Worm (Caenorhabditis elegans) whole organism, early embryonic: Measurements from ENCODE around the gene eff-1.

Experiments used
- B0310.2 ChIP-seq: sonication (generic microtip); optimal IDR thresholded peaks from 2 replicates; lab custom pipeline; 2016; ENCODE audit warnings: mild to moderate bottlenecking, missing genetic modification characterization, missing compliant biosample characterization
- F13C5.2 ChIP-seq: sonication (generic microtip); optimal IDR thresholded peaks from 2 replicates; lab custom pipeline; 2017; ENCODE audit warnings: mild to moderate bottlenecking, missing genetic modification characterization, inconsistent platforms, missing compliant biosample characterization
- aly-1 ChIP-seq: sonication (generic microtip); optimal IDR thresholded peaks from 2 replicates; lab custom pipeline; 2016; ENCODE audit warnings: missing genetic modification characterization, missing compliant biosample characterization
- ama-1 ChIP-seq: fragments of 150-350 bp; optimal IDR thresholded peaks from 2 replicates; lab custom pipeline; 2014
- ceh-13 ChIP-seq: fragments of 200-800 bp; sonication (Bioruptor generic); optimal IDR thresholded peaks from 2 replicates; lab custom pipeline; 2018; ENCODE audit warnings: mild to moderate bottlenecking, missing genetic modification characterization, missing compliant biosample characterization
- ceh-36 ChIP-seq: sonication (generic microtip); optimal IDR thresholded peaks from 2 replicates; lab custom pipeline; 2016; ENCODE audit warnings: missing genetic modification characterization, inconsistent platforms, missing compliant biosample characterization
- ets-7 ChIP-seq: sonication (generic microtip); optimal IDR thresholded peaks from 2 replicates; lab custom pipeline; 2016; ENCODE audit warnings: missing genotype, missing genetic modification characterization, missing compliant biosample characterization
- flt-1 ChIP-seq: fragments of 200-800 bp; sonication (Bioruptor generic); IDR thresholded peaks from 2 replicates; pipeline ENCODE4 v1.3.6; 2022; ENCODE audit warnings: missing genetic modification characterization, missing compliant biosample characterization
- hmbx-1 ChIP-seq: sonication (generic microtip); optimal IDR thresholded peaks from 2 replicates; lab custom pipeline; 2016; ENCODE audit warnings: mild to moderate bottlenecking, missing genetic modification characterization, missing compliant biosample characterization
- hmg-4 ChIP-seq: fragments of 200-800 bp; sonication (Bioruptor generic); optimal IDR thresholded peaks from 2 replicates; lab custom pipeline; 2018; ENCODE audit warnings: mild to moderate bottlenecking, missing genetic modification characterization, missing compliant biosample characterization
- hnd-1 ChIP-seq: sonication (generic microtip); optimal IDR thresholded peaks from 2 replicates; lab custom pipeline; 2016; ENCODE audit warnings: missing genetic modification characterization, missing compliant biosample characterization
- pes-1 ChIP-seq: fragments of 200-800 bp; sonication (Bioruptor generic); IDR thresholded peaks from 2 replicates; pipeline ENCODE4 v1.3.6; 2022; ENCODE audit warnings: missing genetic modification reagents, missing genetic modification characterization, missing compliant biosample characterization
- scrt-1 ChIP-seq: fragments of 200-800 bp; sonication (Bioruptor generic); IDR thresholded peaks from 2 replicates; pipeline ENCODE4 v1.3.6; 2022; ENCODE audit warnings: missing genetic modification characterization, missing compliant biosample characterization
- sea-1 ChIP-seq: fragments of 200-800 bp; sonication (Bioruptor generic); conservative IDR thresholded peaks from 2 replicates; pipeline ENCODE4 v1.3.6; 2022; ENCODE audit warnings: missing genetic modification characterization, missing compliant biosample characterization
- tbx-11 ChIP-seq: fragments of 200-800 bp; sonication (Bioruptor generic); IDR thresholded peaks from 2 replicates; pipeline ENCODE4 v1.3.6; 2022; ENCODE audit warnings: missing genetic modification characterization, missing compliant biosample characterization
- tbx-37 ChIP-seq: fragments of 200-800 bp; sonication (Bioruptor generic); conservative IDR thresholded peaks from 2 replicates; pipeline ENCODE4 v1.3.6; 2022; ENCODE audit warnings: missing genetic modification reagents, missing genetic modification characterization, missing compliant biosample characterization
- tra-4 ChIP-seq: sonication (generic microtip); optimal IDR thresholded peaks from 2 replicates; lab custom pipeline; 2017; ENCODE audit warnings: missing genetic modification characterization, missing compliant biosample characterization

Gene eff-1

DNA sequence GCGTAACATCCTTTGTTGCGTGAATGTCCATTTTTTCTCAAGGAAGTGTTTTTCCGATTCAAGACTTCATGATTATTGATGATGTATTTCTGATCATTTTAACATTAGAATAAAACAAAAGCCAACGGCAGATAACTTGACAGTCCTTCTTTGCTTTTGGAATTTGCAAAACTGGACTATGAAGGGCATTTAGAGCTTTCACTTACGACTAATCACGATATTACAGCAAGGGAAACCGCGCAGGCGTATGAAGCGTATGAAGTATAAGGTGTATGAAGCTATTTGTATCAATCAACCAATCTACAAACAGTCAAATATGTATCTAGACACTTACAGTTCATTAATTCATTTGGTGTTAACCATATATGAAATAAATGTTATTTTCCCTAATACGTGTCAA, 31.2 kb downstream of the eff-1 start:
- TF ChIP-seq ceh-36 (tag; lab: Kevin White, UChicago) (no peak), tra-4 (tag; lab: Kevin White, UChicago) (no peak), scrt-1 (GFP tag; lab: Robert Waterston, UW) (no peak), tbx-11 (GFP tag; lab: Robert Waterston, UW) (no peak), flt-1 (GFP tag; lab: Robert Waterston, UW) (no peak), ceh-13 (GFP tag; lab: Kevin White, UChicago) (no peak)

DNA sequence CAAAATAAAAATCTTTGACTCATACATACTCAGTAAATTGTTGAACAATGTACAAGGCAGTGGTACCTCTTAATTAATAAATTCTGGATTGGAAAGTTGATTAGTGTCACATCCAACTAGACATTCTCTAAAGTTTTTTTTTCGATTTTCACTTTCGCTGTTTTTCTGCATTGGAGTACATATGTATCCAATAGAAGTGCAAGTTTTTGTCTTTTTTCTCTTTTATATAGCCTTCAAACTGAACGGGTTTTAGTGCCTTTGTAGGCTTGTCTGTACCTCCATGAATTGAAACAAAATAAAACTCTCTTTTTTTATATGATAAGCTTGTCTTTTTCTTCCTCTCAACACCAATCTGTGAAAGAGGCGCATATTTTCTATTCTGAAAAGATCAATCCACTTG, 33.7 kb downstream of the eff-1 start:
- TF ChIP-seq B0310.2 (tag; lab: Kevin White, UChicago) (no peak), pes-1 (no peak), hmg-4 (no peak), ceh-13 (GFP tag; lab: Kevin White, UChicago) (no peak), flt-1 (GFP tag; lab: Robert Waterston, UW) (no peak), F13C5.2 (tag; lab: Kevin White, UChicago) (no peak), ceh-36 (tag; lab: Kevin White, UChicago) (no peak), sea-1 (GFP tag; lab: Robert Waterston, UW) (no peak), ets-7 (tag; lab: Kevin White, UChicago) (no peak), hmbx-1 (tag; lab: Kevin White, UChicago) (no peak), scrt-1 (GFP tag; lab: Robert Waterston, UW) (no peak), tbx-11 (GFP tag; lab: Robert Waterston, UW) (no peak), tbx-37 (GFP tag; lab: Robert Waterston, UW) (no peak), hnd-1 (tag; lab: Kevin White, UChicago) (no peak), ama-1 (lab: Kevin White, UChicago) (no peak), tra-4 (tag; lab: Kevin White, UChicago) (no peak), aly-1 (no peak)

DNA sequence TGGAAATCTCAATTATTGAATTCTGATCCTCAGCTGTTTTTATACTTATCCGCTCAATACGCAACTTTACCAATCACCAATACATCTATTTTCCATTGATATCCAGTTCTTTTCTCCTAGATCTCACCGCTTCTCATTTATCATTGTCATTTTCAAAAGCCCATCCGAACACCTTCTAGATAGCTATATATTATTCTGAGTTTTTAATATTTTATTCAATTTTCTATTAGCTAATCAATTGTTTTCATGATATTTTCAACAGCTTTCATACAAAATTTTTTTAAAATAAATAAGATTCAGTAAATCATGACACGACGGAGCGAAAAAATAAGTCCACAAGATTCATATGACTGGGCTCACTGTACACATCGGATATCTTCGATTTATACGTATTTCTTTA, 34.7 kb downstream of the eff-1 start, which contains the start of gene F49E12.12:
Gene F49E12.12, plus strand, starts transcription at position 301 of the 400 bp plus-strand sequence.
- TF ChIP-seq aly-1 (no peak), scrt-1 (GFP tag; lab: Robert Waterston, UW) (no peak), ets-7 (tag; lab: Kevin White, UChicago) (no peak), ceh-36 (tag; lab: Kevin White, UChicago) (no peak), ceh-13 (GFP tag; lab: Kevin White, UChicago) (no peak), tra-4 (tag; lab: Kevin White, UChicago) (no peak), pes-1 (no peak), tbx-37 (GFP tag; lab: Robert Waterston, UW) (no peak), B0310.2 (tag; lab: Kevin White, UChicago) (no peak), flt-1 (GFP tag; lab: Robert Waterston, UW) (no peak), tbx-11 (GFP tag; lab: Robert Waterston, UW) (no peak), hmg-4 (no peak), hmbx-1 (tag; lab: Kevin White, UChicago) (no peak), F13C5.2 (tag; lab: Kevin White, UChicago) (no peak), sea-1 (GFP tag; lab: Robert Waterston, UW) (no peak), hnd-1 (tag; lab: Kevin White, UChicago) (no peak), ama-1 (lab: Kevin White, UChicago) (no peak)

DNA sequence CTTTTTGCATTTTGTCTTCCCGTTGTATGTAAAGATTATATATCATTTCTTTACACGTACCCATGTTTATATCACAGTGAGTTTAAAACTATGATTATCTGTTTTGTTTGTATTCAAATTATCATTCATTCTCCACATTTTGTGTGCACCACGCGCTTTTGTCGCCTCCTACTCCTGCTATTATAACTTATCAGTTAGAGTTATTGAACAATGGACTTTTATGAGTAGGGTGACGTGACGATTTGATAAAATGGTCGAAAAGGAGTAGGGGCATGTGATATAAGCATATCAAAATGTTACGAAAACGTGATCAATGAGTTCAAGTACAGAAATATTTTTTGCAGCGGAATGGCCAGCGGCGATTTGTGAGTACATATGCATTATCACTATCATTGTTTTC, 36.4 kb downstream of the eff-1 start:
- no peak for TF ChIP-seq ets-7 (tag; lab: Kevin White, UChicago)

DNA sequence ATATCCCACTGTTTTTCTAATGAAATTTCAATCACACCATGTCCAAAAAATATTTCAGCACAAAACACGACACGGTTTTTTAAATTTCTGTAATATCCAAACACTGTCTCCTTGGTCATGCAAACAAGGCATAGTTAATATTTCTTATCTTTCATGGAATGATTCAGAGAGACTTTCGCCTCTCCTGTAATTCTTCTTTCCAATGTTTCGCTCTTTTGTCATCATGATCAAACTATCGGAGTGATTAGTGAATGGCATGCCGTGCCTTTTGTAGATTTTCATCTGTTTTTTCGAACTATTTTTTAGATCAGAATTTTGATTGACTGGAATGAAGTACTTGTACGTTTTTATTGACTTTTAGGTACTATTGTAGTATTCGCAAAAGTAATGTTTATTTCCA, 37.9 kb downstream of the eff-1 start:
- TF ChIP-seq scrt-1 (GFP tag; lab: Robert Waterston, UW) (no peak), hmbx-1 (tag; lab: Kevin White, UChicago) (no peak), ceh-36 (tag; lab: Kevin White, UChicago) (no peak), B0310.2 (tag; lab: Kevin White, UChicago) (no peak), ets-7 (tag; lab: Kevin White, UChicago) (no peak), tbx-11 (GFP tag; lab: Robert Waterston, UW) (no peak), pes-1 (no peak), tbx-37 (GFP tag; lab: Robert Waterston, UW) (no peak), ceh-13 (GFP tag; lab: Kevin White, UChicago) (no peak), flt-1 (GFP tag; lab: Robert Waterston, UW) (no peak), ama-1 (lab: Kevin White, UChicago) (no peak), F13C5.2 (tag; lab: Kevin White, UChicago) (no peak)

DNA sequence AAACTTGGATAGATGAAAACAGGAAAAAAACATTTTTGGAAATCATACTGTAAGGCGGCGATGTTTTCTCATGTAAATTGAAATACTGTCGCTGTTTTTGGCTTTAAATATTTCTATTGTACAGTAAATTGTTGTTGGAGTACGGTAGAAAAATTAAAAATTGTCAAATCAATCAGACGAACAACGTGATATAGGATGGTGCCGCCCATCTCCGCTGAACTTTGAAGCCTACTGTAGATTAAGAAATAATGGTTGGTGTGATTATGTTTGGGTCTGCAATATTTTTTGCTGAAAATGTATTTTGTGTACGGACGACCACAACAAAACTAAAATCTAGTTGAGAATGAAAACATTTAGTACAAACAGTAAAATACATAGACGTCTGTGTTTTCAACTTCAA, 39.1 kb downstream of the eff-1 start:
- TF ChIP-seq aly-1 (no peak), sea-1 (GFP tag; lab: Robert Waterston, UW) (no peak), ceh-36 (tag; lab: Kevin White, UChicago) (no peak), ama-1 (lab: Kevin White, UChicago) (no peak), tbx-37 (GFP tag; lab: Robert Waterston, UW) (no peak), ets-7 (tag; lab: Kevin White, UChicago) (no peak), scrt-1 (GFP tag; lab: Robert Waterston, UW) (no peak), ceh-13 (GFP tag; lab: Kevin White, UChicago) (no peak), hmbx-1 (tag; lab: Kevin White, UChicago) (no peak), hnd-1 (tag; lab: Kevin White, UChicago) (no peak), tbx-11 (GFP tag; lab: Robert Waterston, UW) (no peak)

DNA sequence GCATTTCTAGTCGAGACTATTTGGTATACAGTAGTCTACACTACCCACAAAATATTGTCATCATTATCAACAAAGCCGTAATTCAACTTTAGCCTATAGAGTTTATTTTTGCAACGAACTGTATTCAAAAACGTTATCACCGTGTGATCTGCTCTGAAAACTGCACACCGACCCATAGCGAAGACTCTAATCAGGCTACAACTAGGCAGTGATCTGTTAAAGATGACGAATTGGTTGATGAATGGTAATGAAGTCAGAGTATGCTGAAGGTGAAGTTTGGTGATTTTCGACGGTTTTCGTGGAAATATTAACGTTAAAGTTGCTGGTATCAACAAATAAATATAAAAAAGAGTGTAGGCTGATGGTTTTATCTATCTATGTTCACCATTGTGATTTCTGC, 40.4 kb downstream of the eff-1 start:
- no peak for TF ChIP-seq flt-1 (GFP tag; lab: Robert Waterston, UW)
- TF ChIP-seq hmbx-1 (tag; lab: Kevin White, UChicago) = no peak
- TF ChIP-seq scrt-1 (GFP tag; lab: Robert Waterston, UW) = no peak
- TF ChIP-seq tbx-11 (GFP tag; lab: Robert Waterston, UW) = no peak
- TF ChIP-seq pes-1 = no peak
- TF ChIP-seq F13C5.2 (tag; lab: Kevin White, UChicago) = no peak
- no peak for TF ChIP-seq ceh-13 (GFP tag; lab: Kevin White, UChicago)
